Fruit fly (Drosophila melanogaster) whole organism, embryonic: ENCODE results near the gene spg.

Source experiments
- ATbp ChIP-seq: fragments of 200-800 bp; sonication (Bioruptor generic); optimal IDR thresholded peaks from 2 replicates; lab custom pipeline; 2017; ENCODE audit warnings: missing biosample characterization, mild to moderate bottlenecking, missing genetic modification characterization, missing genetic modification reagents
- Aef1 ChIP-seq: fragments of 200-800 bp; sonication (Bioruptor generic); IDR thresholded peaks from 3 replicates; pipeline ENCODE4 v1.3.6; 2022; ENCODE audit warnings: missing biosample characterization, missing genetic modification characterization
- B-H1 ChIP-seq: fragments of 200-800 bp; sonication (Bioruptor generic); IDR thresholded peaks from 3 replicates; pipeline ENCODE4 v1.3.6; 2022; ENCODE audit warnings: missing biosample characterization, missing genetic modification characterization
- Bteb2 ChIP-seq: fragments of 200-800 bp; sonication (Bioruptor generic); optimal IDR thresholded peaks from 2 replicates; lab custom pipeline; 2016; ENCODE audit warnings: missing biosample characterization, missing genetic modification characterization
- CG10959 ChIP-seq: fragments of 200-800 bp; sonication (Bioruptor generic); IDR thresholded peaks from 2 replicates; pipeline ENCODE4 v1.3.6; 2022; ENCODE audit warnings: missing biosample characterization, missing genetic modification characterization
- CG10979 ChIP-seq: fragments of 200-800 bp; sonication (Bioruptor generic); optimal IDR thresholded peaks from 2 replicates; lab custom pipeline; 2018; ENCODE audit warnings: missing biosample characterization, mild to moderate bottlenecking, missing genetic modification characterization, moderate library complexity
- CG11085 ChIP-seq: fragments of 200-800 bp; sonication (Bioruptor generic); IDR thresholded peaks from 2 replicates; pipeline ENCODE4 v1.3.6; 2022; ENCODE audit warnings: missing biosample characterization, missing genetic modification characterization
- CG12104 ChIP-seq: fragments of 200-800 bp; sonication (Bioruptor generic); optimal IDR thresholded peaks from 3 replicates; lab custom pipeline; 2016; ENCODE audit warnings: missing biosample characterization, missing genetic modification characterization
- CG14014 ChIP-seq: fragments of 200-800 bp; sonication (Bioruptor generic); IDR thresholded peaks from 2 replicates; pipeline ENCODE4 v1.3.6; 2022; ENCODE audit warnings: missing biosample characterization, missing genetic modification characterization
- CG14441 ChIP-seq: fragments of 200-800 bp; sonication (Bioruptor generic); IDR thresholded peaks from 2 replicates; pipeline ENCODE4 v1.3.6; 2022; ENCODE audit warnings: missing biosample characterization, missing genetic modification characterization
- CG15479 ChIP-seq: fragments of 200-800 bp; sonication (Bioruptor generic); optimal IDR thresholded peaks from 3 replicates; lab custom pipeline; 2019; ENCODE audit warnings: missing biosample characterization, mild to moderate bottlenecking, missing genetic modification characterization, moderate library complexity
- CG1603 ChIP-seq: fragments of 200-800 bp; sonication (Bioruptor generic); optimal IDR thresholded peaks from 2 replicates; lab custom pipeline; 2019; ENCODE audit warnings: missing biosample characterization, mild to moderate bottlenecking, missing genetic modification characterization, moderate library complexity
- CG17829 ChIP-seq: fragments of 200-800 bp; optimal IDR thresholded peaks from 2 replicates; lab custom pipeline; 2019; ENCODE audit warnings: missing biosample characterization, mild to moderate bottlenecking, missing genetic modification characterization, moderate library complexity
- CG2875 ChIP-seq: fragments of 200-800 bp; sonication (Bioruptor generic); optimal IDR thresholded peaks from 2 replicates; lab custom pipeline; 2017; ENCODE audit warnings: missing biosample characterization, mild to moderate bottlenecking, missing genetic modification characterization, missing genetic modification reagents
- CG30403 ChIP-seq: fragments of 200-800 bp; sonication (Bioruptor generic); optimal IDR thresholded peaks from 3 replicates; lab custom pipeline; 2016; ENCODE audit warnings: missing biosample characterization, missing genetic modification characterization
- CG34376 ChIP-seq: fragments of 200-800 bp; sonication (Bioruptor generic); optimal IDR thresholded peaks from 2 replicates; lab custom pipeline; 2018; ENCODE audit warnings: missing biosample characterization, mild to moderate bottlenecking, missing genetic modification characterization
- CG43689 ChIP-seq: fragments of 200-800 bp; sonication (Bioruptor generic); IDR thresholded peaks from 2 replicates; pipeline ENCODE4 v1.3.6; 2022; ENCODE audit warnings: missing biosample characterization, missing genetic modification characterization
- CG6689 ChIP-seq: fragments of 200-800 bp; sonication (Bioruptor generic); IDR thresholded peaks from 2 replicates; pipeline ENCODE4 v1.3.6; 2022; ENCODE audit warnings: missing biosample characterization, missing genetic modification characterization
- CG7839 ChIP-seq: fragments of 200-800 bp; sonication (Bioruptor generic); optimal IDR thresholded peaks from 3 replicates; lab custom pipeline; 2018; ENCODE audit warnings: missing biosample characterization, mild to moderate bottlenecking, missing genetic modification characterization, moderate library complexity
- CG7987 ChIP-seq: fragments of 200-800 bp; sonication (Bioruptor generic); optimal IDR thresholded peaks from 2 replicates; lab custom pipeline; 2018; ENCODE audit warnings: missing biosample characterization, mild to moderate bottlenecking, missing genetic modification characterization, moderate library complexity
- CG8359 ChIP-seq: fragments of 200-800 bp; sonication (Bioruptor generic); optimal IDR thresholded peaks from 2 replicates; lab custom pipeline; 2017; ENCODE audit warnings: missing biosample characterization, mild to moderate bottlenecking, missing genetic modification characterization, borderline replicate concordance
- CG9437 ChIP-seq: fragments of 200-800 bp; sonication (Bioruptor generic); optimal IDR thresholded peaks from 2 replicates; lab custom pipeline; 2018; ENCODE audit warnings: missing biosample characterization, mild to moderate bottlenecking, missing genetic modification characterization
- Dp ChIP-seq: fragments of 200-800 bp; sonication (Bioruptor generic); optimal IDR thresholded peaks from 2 replicates; lab custom pipeline; 2018; ENCODE audit warnings: missing biosample characterization, mild to moderate bottlenecking, missing genetic modification characterization, moderate library complexity
- Elba2 ChIP-seq: fragments of 200-800 bp; sonication (Bioruptor generic); optimal IDR thresholded peaks from 3 replicates; lab custom pipeline; 2016; ENCODE audit warnings: missing biosample characterization, missing genetic modification characterization
- Gug ChIP-seq: fragments of 200-800 bp; sonication (Bioruptor generic); IDR thresholded peaks from 4 replicates; pipeline ENCODE4 v1.3.6; 2022; ENCODE audit warnings: missing biosample characterization, missing genetic modification characterization
- Lhr ChIP-seq: fragments of 200-800 bp; sonication (Bioruptor generic); optimal IDR thresholded peaks from 3 replicates; lab custom pipeline; 2017; ENCODE audit warnings: mild to moderate bottlenecking, missing biosample characterization, missing genetic modification reagents, missing genetic modification characterization
- MESR4 ChIP-seq: fragments of 200-800 bp; sonication (Bioruptor generic); optimal IDR thresholded peaks from 2 replicates; lab custom pipeline; 2018; ENCODE audit warnings: missing biosample characterization, mild to moderate bottlenecking, missing genetic modification characterization, moderate library complexity
- NFAT ChIP-seq: fragments of 200-800 bp; sonication (Bioruptor generic); IDR thresholded peaks from 2 replicates; pipeline ENCODE4 v1.3.6; 2022; ENCODE audit warnings: missing biosample characterization, missing genetic modification characterization
- Nf-YC ChIP-seq: fragments of 200-800 bp; optimal IDR thresholded peaks from 3 replicates; lab custom pipeline; 2019; ENCODE audit warnings: missing biosample characterization, mild to moderate bottlenecking, missing genetic modification characterization, moderate library complexity
- Oli ChIP-seq: fragments of 200-800 bp; sonication (Bioruptor generic); optimal IDR thresholded peaks from 2 replicates; lab custom pipeline; 2018; ENCODE audit warnings: missing biosample characterization, mild to moderate bottlenecking, missing genetic modification characterization, moderate library complexity
- PHDP ChIP-seq: fragments of 200-800 bp; sonication (Bioruptor generic); optimal IDR thresholded peaks from 3 replicates; lab custom pipeline; 2018; ENCODE audit warnings: missing biosample characterization, mild to moderate bottlenecking, missing genetic modification characterization, moderate library complexity
- Sry-δ ChIP-seq: fragments of 200-800 bp; sonication (Bioruptor generic); optimal IDR thresholded peaks from 2 replicates; lab custom pipeline; 2016; ENCODE audit warnings: missing biosample characterization, missing genetic modification characterization
- Usf ChIP-seq: fragments of 200-800 bp; sonication (Bioruptor generic); optimal IDR thresholded peaks from 2 replicates; lab custom pipeline; 2017; ENCODE audit warnings: missing genotype, missing biosample characterization, missing genetic modification characterization
- ap ChIP-seq: fragments of 200-800 bp; sonication (Bioruptor generic); IDR thresholded peaks from 2 replicates; pipeline ENCODE4 v1.3.6; 2022; ENCODE audit warnings: missing biosample characterization, missing genetic modification characterization
- bsh ChIP-seq, 2 experiments: fragments of 200-800 bp; sonication (Bioruptor generic); optimal IDR thresholded peaks; 2 replicates each; lab custom pipeline; 2017 to 2018; ENCODE audit warnings: mild to moderate bottlenecking in 2 of 2, missing biosample characterization in 2 of 2, missing genetic modification characterization in 2 of 2, moderate library complexity in 1 of 2
- dmrt11E ChIP-seq: fragments of 200-800 bp; sonication (Bioruptor generic); optimal IDR thresholded peaks from 3 replicates; lab custom pipeline; 2018; ENCODE audit warnings: missing biosample characterization, mild to moderate bottlenecking, missing genetic modification characterization, moderate library complexity
- fd3F ChIP-seq: fragments of 200-800 bp; sonication (Bioruptor generic); optimal IDR thresholded peaks from 2 replicates; lab custom pipeline; 2018; ENCODE audit warnings: missing biosample characterization, mild to moderate bottlenecking, missing genetic modification characterization, moderate library complexity
- gce ChIP-seq: fragments of 200-800 bp; sonication (Bioruptor generic); IDR thresholded peaks from 3 replicates; pipeline ENCODE4 v1.3.6; 2022; ENCODE audit warnings: missing biosample characterization, missing genetic modification characterization
- gcm2 ChIP-seq: fragments of 200-800 bp; sonication (Bioruptor generic); optimal IDR thresholded peaks from 2 replicates; lab custom pipeline; 2016; ENCODE audit warnings: missing biosample characterization, missing genetic modification characterization
- ham ChIP-seq: fragments of 200-800 bp; sonication (Bioruptor generic); IDR thresholded peaks from 2 replicates; pipeline ENCODE4 v1.3.6; 2022; ENCODE audit warnings: missing biosample characterization, missing genetic modification characterization
- hth ChIP-seq: fragments of >200 bp; optimal IDR thresholded peaks from 2 replicates; lab custom pipeline; 2017; ENCODE audit warnings: inconsistent platforms
- inv ChIP-seq: fragments of 200-800 bp; sonication (Bioruptor generic); IDR thresholded peaks from 2 replicates; pipeline ENCODE4 v1.3.6; 2022; ENCODE audit warnings: missing biosample characterization, missing genetic modification characterization; ENCODE audit not compliant: partially characterized antibody
- kay ChIP-seq: fragments of 200-800 bp; sonication (Bioruptor generic); optimal IDR thresholded peaks from 2 replicates; lab custom pipeline; 2016; ENCODE audit warnings: missing biosample characterization, missing genetic modification characterization
- lbe ChIP-seq: fragments of 200-800 bp; sonication (Bioruptor generic); optimal IDR thresholded peaks from 2 replicates; lab custom pipeline; 2016; ENCODE audit warnings: missing biosample characterization, mild to moderate bottlenecking, missing genetic modification characterization
- lola ChIP-seq, 3 experiments: fragments of >200 bp in 2 of 3; fragments of 200-800 bp in 1 of 3; sonication (Bioruptor generic) in 1 of 3; optimal IDR thresholded peaks; 2 replicates each; lab custom pipeline; 2017 to 2019; ENCODE audit warnings: missing biosample characterization in 3 of 3, missing genetic modification characterization in 3 of 3, mild to moderate bottlenecking in 1 of 3, moderate library complexity in 1 of 3
- luna ChIP-seq: fragments of 200-800 bp; sonication (Bioruptor generic); optimal IDR thresholded peaks from 2 replicates; lab custom pipeline; 2016; ENCODE audit warnings: missing biosample characterization, missing genetic modification characterization
- org-1 ChIP-seq: fragments of 200-800 bp; sonication (Bioruptor generic); optimal IDR thresholded peaks from 2 replicates; lab custom pipeline; 2017; ENCODE audit warnings: missing biosample characterization, missing genetic modification characterization
- prd ChIP-seq, 3 experiments: fragments of >200 bp in 2 of 3; fragments of 200-800 bp in 1 of 3; sonication (Bioruptor generic) in 1 of 3; optimal IDR thresholded peaks in 2 of 3; IDR thresholded peaks in 1 of 3; 2 replicates in 2 of 3; 3 replicates in 1 of 3; pipeline versions ENCODE4 v1.3.6 to Lab custom; 2017 to 2022; ENCODE audit warnings: missing biosample characterization in 1 of 3, missing genetic modification characterization in 1 of 3
- shn ChIP-seq: fragments of 200-800 bp; sonication (Bioruptor generic); optimal IDR thresholded peaks from 3 replicates; lab custom pipeline; 2016; ENCODE audit warnings: missing biosample characterization, missing genetic modification characterization
- zen ChIP-seq: fragments of 200-800 bp; sonication (Bioruptor generic); optimal IDR thresholded peaks from 3 replicates; lab custom pipeline; 2018; ENCODE audit warnings: missing biosample characterization, mild to moderate bottlenecking, missing genetic modification characterization, moderate library complexity

The spg gene

dm6 chr3R:28859058-28859526 is 14.0 kb downstream of the spg start, which contains the start of gene Inx3 (continued):
- TF ChIP-seq NFAT (peak; percentile 19; the same call in 1 of the 2 replicates), CG12104 (no peak), ham (GFP tag; lab: Robert Waterston, UW) (no peak), Aef1 (GFP tag; lab: Robert Waterston, UW) (no peak), gcm2 (no peak), kay (GFP tag; lab: Kevin White, UChicago) (no peak), gce (GFP tag; lab: Robert Waterston, UW) (0 out of 3 replicates have a peak, but pooled peaks have one; percentile 28), Gug (GFP tag; lab: Robert Waterston, UW) (no peak), ap (GFP tag; lab: Robert Waterston, UW) (no peak), Sry-δ (GFP tag; lab: Kevin White, UChicago) (no peak), CG14441 (GFP tag; lab: Robert Waterston, UW) (no peak), CG10959 (GFP tag; lab: Robert Waterston, UW) (no peak), MESR4 (GFP tag; lab: Kevin White, UChicago) (peak; percentile 21), org-1 (no peak), CG7839 (no peak), CG1603 (tag; lab: Kevin White, UChicago) (peak; percentile 28), Dp (GFP tag; lab: Kevin White, UChicago) (no peak), CG9437 (GFP tag; lab: Kevin White, UChicago) (no peak), hth (lab: Kevin White, UChicago) (no peak), Oli (no peak), prd (optimal IDR thresholded peaks at IDR 0.05; lab: Kevin White, UChicago) (no peak), prd (GFP tag; IDR thresholded peaks at IDR 0.05; lab: Robert Waterston, UW) (no peak), CG43689 (GFP tag; lab: Robert Waterston, UW) (no peak), CG11085 (no peak), CG14014 (no peak; the same call in 1 of the 2 replicates), CG2875 (GFP tag; lab: Kevin White, UChicago) (no peak), inv (no peak), zen (tag; lab: Kevin White, UChicago) (no peak), bsh (GFP tag; optimal IDR thresholded peaks at IDR 0.05; lab: Kevin White, UChicago) (no peak), CG17829 (tag; lab: Kevin White, UChicago) (peak; percentile 35), CG34376 (GFP tag; lab: Kevin White, UChicago) (peak; percentile 17), CG10979 (tag; lab: Kevin White, UChicago) (no peak), PHDP (tag; lab: Kevin White, UChicago) (no peak), fd3F (no peak), shn (GFP tag; lab: Kevin White, UChicago) (no peak), Usf (GFP tag; lab: Kevin White, UChicago) (no peak), CG30403 (GFP tag; lab: Kevin White, UChicago) (no peak), lbe (peak; percentile 71), CG7987 (peak; percentile 7), Bteb2 (no peak), Elba2 (GFP tag; lab: Kevin White, UChicago) (no peak), Lhr (GFP tag; lab: Kevin White, UChicago) (no peak), ATbp (GFP tag; lab: Kevin White, UChicago) (no peak), CG8359 (GFP tag; lab: Kevin White, UChicago) (no peak), Nf-YC (peak; percentile 21), CG6689 (no peak), lola (GFP tag; optimal IDR thresholded peaks at IDR 0.05; lab: Kevin White, UChicago) (no peak), luna (no peak), B-H1 (GFP tag; lab: Robert Waterston, UW) (no peak), CG15479 (GFP tag; lab: Kevin White, UChicago) (peak; percentile 92), dmrt11E (tag; lab: Kevin White, UChicago) (no peak)
